Worm (Caenorhabditis elegans) whole organism, early embryonic: ENCODE data around the gene tni-1.

ENCODE experiments used
- B0310.2 ChIP-seq: sonication (generic microtip); optimal IDR thresholded peaks from 2 replicates; lab custom pipeline; 2016; ENCODE audit warnings: mild to moderate bottlenecking, missing genetic modification characterization, missing compliant biosample characterization
- F13C5.2 ChIP-seq: sonication (generic microtip); optimal IDR thresholded peaks from 2 replicates; lab custom pipeline; 2017; ENCODE audit warnings: mild to moderate bottlenecking, missing genetic modification characterization, inconsistent platforms, missing compliant biosample characterization
- aly-1 ChIP-seq: sonication (generic microtip); optimal IDR thresholded peaks from 2 replicates; lab custom pipeline; 2016; ENCODE audit warnings: missing genetic modification characterization, missing compliant biosample characterization
- ama-1 ChIP-seq: fragments of 150-350 bp; optimal IDR thresholded peaks from 2 replicates; lab custom pipeline; 2014
- ceh-13 ChIP-seq: fragments of 200-800 bp; sonication (Bioruptor generic); optimal IDR thresholded peaks from 2 replicates; lab custom pipeline; 2018; ENCODE audit warnings: mild to moderate bottlenecking, missing genetic modification characterization, missing compliant biosample characterization
- ceh-36 ChIP-seq: sonication (generic microtip); optimal IDR thresholded peaks from 2 replicates; lab custom pipeline; 2016; ENCODE audit warnings: missing genetic modification characterization, inconsistent platforms, missing compliant biosample characterization
- ets-7 ChIP-seq: sonication (generic microtip); optimal IDR thresholded peaks from 2 replicates; lab custom pipeline; 2016; ENCODE audit warnings: missing genotype, missing genetic modification characterization, missing compliant biosample characterization
- flt-1 ChIP-seq: fragments of 200-800 bp; sonication (Bioruptor generic); IDR thresholded peaks from 2 replicates; pipeline ENCODE4 v1.3.6; 2022; ENCODE audit warnings: missing genetic modification characterization, missing compliant biosample characterization
- hmbx-1 ChIP-seq: sonication (generic microtip); optimal IDR thresholded peaks from 2 replicates; lab custom pipeline; 2016; ENCODE audit warnings: mild to moderate bottlenecking, missing genetic modification characterization, missing compliant biosample characterization
- hmg-4 ChIP-seq: fragments of 200-800 bp; sonication (Bioruptor generic); optimal IDR thresholded peaks from 2 replicates; lab custom pipeline; 2018; ENCODE audit warnings: mild to moderate bottlenecking, missing genetic modification characterization, missing compliant biosample characterization
- hnd-1 ChIP-seq: sonication (generic microtip); optimal IDR thresholded peaks from 2 replicates; lab custom pipeline; 2016; ENCODE audit warnings: missing genetic modification characterization, missing compliant biosample characterization
- pes-1 ChIP-seq: fragments of 200-800 bp; sonication (Bioruptor generic); IDR thresholded peaks from 2 replicates; pipeline ENCODE4 v1.3.6; 2022; ENCODE audit warnings: missing genetic modification reagents, missing genetic modification characterization, missing compliant biosample characterization
- scrt-1 ChIP-seq: fragments of 200-800 bp; sonication (Bioruptor generic); IDR thresholded peaks from 2 replicates; pipeline ENCODE4 v1.3.6; 2022; ENCODE audit warnings: missing genetic modification characterization, missing compliant biosample characterization
- sea-1 ChIP-seq: fragments of 200-800 bp; sonication (Bioruptor generic); conservative IDR thresholded peaks from 2 replicates; pipeline ENCODE4 v1.3.6; 2022; ENCODE audit warnings: missing genetic modification characterization, missing compliant biosample characterization
- tbx-11 ChIP-seq: fragments of 200-800 bp; sonication (Bioruptor generic); IDR thresholded peaks from 2 replicates; pipeline ENCODE4 v1.3.6; 2022; ENCODE audit warnings: missing genetic modification characterization, missing compliant biosample characterization
- tbx-37 ChIP-seq: fragments of 200-800 bp; sonication (Bioruptor generic); conservative IDR thresholded peaks from 2 replicates; pipeline ENCODE4 v1.3.6; 2022; ENCODE audit warnings: missing genetic modification reagents, missing genetic modification characterization, missing compliant biosample characterization
- tra-4 ChIP-seq: sonication (generic microtip); optimal IDR thresholded peaks from 2 replicates; lab custom pipeline; 2017; ENCODE audit warnings: missing genetic modification characterization, missing compliant biosample characterization

The tni-1 gene

DNA sequence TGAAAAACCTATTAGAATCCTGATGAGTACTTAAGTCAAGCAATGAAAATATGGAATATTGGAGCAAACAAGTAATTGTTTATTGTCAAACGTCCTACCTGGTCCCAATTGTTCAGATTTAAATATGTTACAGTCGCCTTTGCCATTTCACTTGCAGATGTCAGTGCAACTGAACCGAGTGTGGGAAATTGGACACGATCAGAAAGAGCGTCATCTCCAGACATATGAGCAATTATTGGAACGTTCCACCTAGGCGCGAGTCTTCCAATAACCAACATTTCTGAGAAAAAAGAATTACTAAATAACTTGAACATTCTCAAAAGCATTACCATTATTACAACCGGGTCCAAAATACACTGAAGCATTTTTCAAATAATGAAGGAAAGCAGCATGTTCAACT lies 40.2 kb downstream of the tni-1 start:
- TF ChIP-seq pes-1 (GFP tag; lab: Robert Waterston, UW) (no peak), hnd-1 (no peak)

DNA sequence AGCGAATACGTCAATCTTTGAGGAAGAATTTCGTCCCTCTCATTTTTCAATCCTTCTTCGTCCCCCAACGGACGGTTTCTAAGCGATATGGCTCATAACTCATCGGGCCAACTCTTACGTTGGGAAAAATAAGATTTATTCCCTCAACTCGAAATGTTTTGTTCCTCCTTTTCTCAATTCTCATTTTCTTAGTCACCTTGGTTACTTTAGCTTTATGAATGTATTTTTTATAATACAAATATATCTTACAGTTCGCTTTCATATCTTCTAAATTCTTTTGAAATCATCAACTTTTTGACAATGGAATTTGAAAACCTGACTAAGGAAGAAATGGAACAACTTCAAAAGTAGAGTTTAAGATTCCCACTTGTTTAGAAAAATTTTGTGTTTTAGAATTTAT lies 47.8 kb downstream of the tni-1 start, which contains the start of gene npr-9:
npr-9 (plus strand) TSS at position 301 of the 400 bp plus-strand sequence.
- TF ChIP-seq F13C5.2 (tag; lab: Kevin White, UChicago) (no peak), aly-1 (no peak), hmg-4 (GFP tag; lab: Kevin White, UChicago) (no peak), flt-1 (GFP tag; lab: Robert Waterston, UW) (no peak), hnd-1 (no peak), scrt-1 (GFP tag; lab: Robert Waterston, UW) (no peak), tra-4 (tag; lab: Kevin White, UChicago) (no peak), tbx-11 (no peak), ets-7 (no peak), ceh-13 (GFP tag; lab: Kevin White, UChicago) (no peak), B0310.2 (no peak), ceh-36 (tag; lab: Kevin White, UChicago) (no peak), pes-1 (GFP tag; lab: Robert Waterston, UW) (no peak), sea-1 (GFP tag; lab: Robert Waterston, UW) (no peak), ama-1 (lab: Kevin White, UChicago) (no peak)

DNA sequence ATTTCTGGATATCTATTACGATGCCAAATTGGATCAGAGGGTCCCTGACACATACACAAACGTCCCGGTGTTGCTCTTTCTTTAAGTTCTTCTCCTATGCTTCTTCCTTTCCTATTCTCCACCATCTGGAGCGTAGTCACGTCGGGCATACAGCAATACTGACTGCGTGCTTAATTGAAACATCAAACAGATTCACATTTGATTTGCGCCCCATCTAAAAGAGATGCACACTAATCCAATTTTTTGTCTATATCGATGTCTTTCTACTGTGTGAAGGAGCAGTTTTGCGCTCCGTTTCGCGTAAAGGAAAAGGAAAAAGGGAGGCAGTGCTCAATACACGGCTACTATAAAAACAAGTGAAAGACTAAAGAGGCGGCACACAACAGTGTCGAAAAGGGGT lies 48.6 kb downstream of the tni-1 start:
- TF ChIP-seq B0310.2 (no peak), hmg-4 (GFP tag; lab: Kevin White, UChicago) (no peak), tbx-11 (no peak), aly-1 (no peak), hmbx-1 (tag; lab: Kevin White, UChicago) (no peak), ceh-13 (GFP tag; lab: Kevin White, UChicago) (no peak), flt-1 (GFP tag; lab: Robert Waterston, UW) (no peak), tra-4 (tag; lab: Kevin White, UChicago) (no peak), tbx-37 (no peak), pes-1 (GFP tag; lab: Robert Waterston, UW) (no peak), scrt-1 (GFP tag; lab: Robert Waterston, UW) (no peak), F13C5.2 (tag; lab: Kevin White, UChicago) (no peak), hnd-1 (no peak), ceh-36 (tag; lab: Kevin White, UChicago) (no peak)

DNA sequence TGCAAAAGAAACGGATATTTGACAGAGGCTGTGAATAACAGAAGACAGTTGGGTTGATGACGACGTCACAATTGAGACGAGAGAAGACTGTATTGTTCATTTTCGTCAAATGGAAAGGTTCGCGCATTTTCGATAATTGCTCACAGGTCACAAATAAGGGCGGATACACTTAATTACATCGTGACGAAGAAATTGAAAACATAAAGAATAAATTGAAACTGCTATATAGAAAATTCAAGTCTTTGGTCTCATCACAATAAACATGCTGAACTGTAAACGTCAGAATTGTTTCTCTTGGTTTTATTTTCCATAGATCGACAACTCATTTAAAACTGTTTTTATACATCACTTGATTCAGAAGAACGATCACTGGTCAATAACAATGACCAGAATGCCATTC lies 50.4 kb downstream of the tni-1 start, which contains the start of gene ZK455.5:
ZK455.5 (minus strand) TSS at position 101 of the 400 bp plus-strand sequence.
- TF ChIP-seq scrt-1 (GFP tag; lab: Robert Waterston, UW) (no peak), hmg-4 (GFP tag; lab: Kevin White, UChicago) (no peak), F13C5.2 (tag; lab: Kevin White, UChicago) (no peak), tbx-11 (no peak), ama-1 (lab: Kevin White, UChicago) (no peak), tbx-37 (no peak), ceh-13 (GFP tag; lab: Kevin White, UChicago) (no peak), tra-4 (tag; lab: Kevin White, UChicago) (no peak), flt-1 (GFP tag; lab: Robert Waterston, UW) (no peak), hnd-1 (no peak)
